Fruit fly (Drosophila melanogaster): ENCODE data around the gene CG10621.

dm6 chr2L:18997148-18997547 is 42.9 kb upstream of the CG10621 start, which contains the start of gene CG31792:
- TF ChIP-seq kay (GFP tag; ENCODE audit: borderline replicate concordance) (no peak), Mnt (GFP tag; optimal IDR thresholded peaks at IDR 0.05) (no peak), CG11617 (GFP tag; optimal IDR thresholded peaks at IDR 0.05) (no peak), Clk (GFP tag; optimal IDR thresholded peaks at IDR 0.05) (no peak), CG33017 (tag; optimal IDR thresholded peaks at IDR 0.05) (no peak), CG12768 (GFP tag; optimal IDR thresholded peaks at IDR 0.05) (no peak), CG14711 (tag; optimal IDR thresholded peaks at IDR 0.05) (no peak), Hr96 (GFP tag; optimal IDR thresholded peaks at IDR 0.05) (no peak), bab1 (GFP tag; optimal IDR thresholded peaks at IDR 0.05) (no peak), toe (GFP tag; optimal IDR thresholded peaks at IDR 0.05) (no peak), ovo (GFP tag; optimal IDR thresholded peaks at IDR 0.05) (no peak)
